Fruit fly (Drosophila melanogaster) whole organism, embryonic: Measurements from ENCODE around the gene Ugt37A2.

Source experiments
- BEAF-32 ChIP-seq: fragments of 200-800 bp; sonication (Bioruptor generic); optimal IDR thresholded peaks from 3 replicates; lab custom pipeline; 2017; ENCODE audit warnings: missing biosample characterization, missing genetic modification characterization, mild to moderate bottlenecking, moderate library complexity, missing genetic modification reagents
- CG11398 ChIP-seq: fragments of 200-800 bp; sonication (Bioruptor generic); optimal IDR thresholded peaks from 2 replicates; lab custom pipeline; 2016; ENCODE audit warnings: missing biosample characterization, missing genetic modification characterization
- CG11695 ChIP-seq: fragments of 200-800 bp; sonication (Bioruptor generic); IDR thresholded peaks from 3 replicates; pipeline ENCODE4 v1.3.6; 2022; ENCODE audit warnings: missing biosample characterization, missing genetic modification characterization
- CG12942 ChIP-seq: fragments of 200-800 bp; sonication (Bioruptor generic); optimal IDR thresholded peaks from 3 replicates; lab custom pipeline; 2016; ENCODE audit warnings: missing biosample characterization, missing genetic modification characterization
- CG14667 ChIP-seq: fragments of 200-800 bp; sonication (Bioruptor generic); IDR thresholded peaks from 2 replicates; pipeline ENCODE4 v1.3.6; 2022; ENCODE audit warnings: missing biosample characterization, missing genetic modification characterization
- CG15011 ChIP-seq: fragments of 200-800 bp; sonication (Bioruptor generic); optimal IDR thresholded peaks from 3 replicates; lab custom pipeline; 2018; ENCODE audit warnings: missing biosample characterization, mild to moderate bottlenecking, missing genetic modification characterization
- CG1603 ChIP-seq: fragments of 200-800 bp; sonication (Bioruptor generic); optimal IDR thresholded peaks from 2 replicates; lab custom pipeline; 2019; ENCODE audit warnings: missing biosample characterization, mild to moderate bottlenecking, missing genetic modification characterization, moderate library complexity
- CG17361 ChIP-seq: fragments of 200-800 bp; sonication (Bioruptor generic); IDR thresholded peaks from 3 replicates; pipeline ENCODE4 v1.3.6; 2022; ENCODE audit warnings: missing biosample characterization, missing genetic modification characterization
- CG17568 ChIP-seq: fragments of 200-800 bp; sonication (Bioruptor generic); optimal IDR thresholded peaks from 2 replicates; lab custom pipeline; 2018; ENCODE audit warnings: missing biosample characterization, mild to moderate bottlenecking, missing genetic modification characterization, moderate library complexity
- CG18764 ChIP-seq: fragments of 200-800 bp; sonication (Bioruptor generic); optimal IDR thresholded peaks from 3 replicates; lab custom pipeline; 2016; ENCODE audit warnings: missing biosample characterization, missing genetic modification characterization
- CG2129 ChIP-seq: fragments of 200-800 bp; sonication (Bioruptor generic); IDR thresholded peaks from 2 replicates; pipeline ENCODE4 v1.3.6; 2022; ENCODE audit warnings: missing biosample characterization, missing genetic modification characterization; ENCODE audit not compliant: partially characterized antibody
- CG34224 ChIP-seq: fragments of 200-800 bp; sonication (Bioruptor generic); IDR thresholded peaks from 3 replicates; pipeline ENCODE4 v1.3.6; 2022; ENCODE audit warnings: missing biosample characterization, missing genetic modification characterization; ENCODE audit not compliant: partially characterized antibody
- CG6765 ChIP-seq: fragments of 200-800 bp; sonication (Bioruptor generic); optimal IDR thresholded peaks from 3 replicates; lab custom pipeline; 2017; ENCODE audit warnings: missing biosample characterization, mild to moderate bottlenecking, missing genetic modification characterization
- CG7745 ChIP-seq: fragments of 200-800 bp; sonication (Bioruptor generic); optimal IDR thresholded peaks from 2 replicates; lab custom pipeline; 2018; ENCODE audit warnings: missing biosample characterization, mild to moderate bottlenecking, missing genetic modification characterization, moderate library complexity
- CG8478 ChIP-seq: fragments of >200 bp; optimal IDR thresholded peaks from 2 replicates; lab custom pipeline; 2018
- CG9876 ChIP-seq: fragments of 200-800 bp; sonication (Bioruptor generic); optimal IDR thresholded peaks from 2 replicates; lab custom pipeline; 2016; ENCODE audit warnings: missing biosample characterization, missing genetic modification characterization
- Dbx ChIP-seq: fragments of 200-800 bp; sonication (Bioruptor generic); IDR thresholded peaks from 3 replicates; pipeline ENCODE4 v1.3.6; 2022; ENCODE audit warnings: missing biosample characterization, missing genetic modification characterization
- Deaf1 ChIP-seq: fragments of 200-800 bp; optimal IDR thresholded peaks from 3 replicates; lab custom pipeline; 2019; ENCODE audit warnings: missing biosample characterization, mild to moderate bottlenecking, missing genetic modification characterization, moderate library complexity
- Dip2 ChIP-seq: fragments of 200-800 bp; sonication (Bioruptor generic); IDR thresholded peaks from 2 replicates; pipeline ENCODE4 v1.3.6; 2022; ENCODE audit warnings: missing biosample characterization, missing genetic modification characterization
- Doc3 ChIP-seq: fragments of 200-800 bp; sonication (Bioruptor generic); IDR thresholded peaks from 3 replicates; pipeline ENCODE4 v1.3.6; 2022; ENCODE audit warnings: missing biosample characterization, missing genetic modification characterization; ENCODE audit not compliant: partially characterized antibody
- Gug ChIP-seq: fragments of 200-800 bp; sonication (Bioruptor generic); IDR thresholded peaks from 4 replicates; pipeline ENCODE4 v1.3.6; 2022; ENCODE audit warnings: missing biosample characterization, missing genetic modification characterization
- HLHmδ ChIP-seq: fragments of 200-800 bp; sonication (Bioruptor generic); optimal IDR thresholded peaks from 2 replicates; lab custom pipeline; 2018; ENCODE audit warnings: missing biosample characterization, mild to moderate bottlenecking, missing genetic modification characterization, moderate library complexity
- Hsf ChIP-seq: fragments of 200-800 bp; sonication (Bioruptor generic); optimal IDR thresholded peaks from 3 replicates; lab custom pipeline; 2016; ENCODE audit warnings: missing biosample characterization, missing genetic modification characterization
- Lim3 ChIP-seq: fragments of 200-800 bp; sonication (Bioruptor generic); IDR thresholded peaks from 2 replicates; pipeline ENCODE4 v1.3.6; 2022; ENCODE audit warnings: missing biosample characterization, missing genetic modification characterization
- Myb ChIP-seq: fragments of 200-800 bp; sonication (Bioruptor generic); optimal IDR thresholded peaks from 2 replicates; lab custom pipeline; 2016; ENCODE audit warnings: missing biosample characterization, missing genetic modification characterization
- Pdp1 ChIP-seq, 2 experiments: fragments of 200-800 bp; sonication (Bioruptor generic); optimal IDR thresholded peaks; 3 replicates each; lab custom pipeline; 2016; ENCODE audit warnings: missing biosample characterization in 2 of 2, missing genetic modification characterization in 2 of 2, mild to moderate bottlenecking in 1 of 2, moderate library complexity in 1 of 2
- Sox100B ChIP-seq: fragments of 200-800 bp; sonication (Bioruptor generic); optimal IDR thresholded peaks from 3 replicates; lab custom pipeline; 2018; ENCODE audit warnings: missing biosample characterization, mild to moderate bottlenecking, missing genetic modification characterization
- Trl ChIP-seq, 3 experiments: fragments of >200 bp in 2 of 3; fragments of 200-800 bp in 1 of 3; sonication (Bioruptor generic) in 1 of 3; optimal IDR thresholded peaks; 2 replicates in 1 of 3; 3 replicates in 2 of 3; lab custom pipeline; 2016 to 2017; ENCODE audit warnings: missing biosample characterization in 1 of 3, missing genetic modification characterization in 1 of 3
- ac ChIP-seq: fragments of 200-800 bp; sonication (Bioruptor generic); optimal IDR thresholded peaks from 3 replicates; lab custom pipeline; 2017; ENCODE audit warnings: missing biosample characterization, mild to moderate bottlenecking, missing genetic modification characterization
- cad ChIP-seq: fragments of >200 bp; optimal IDR thresholded peaks from 2 replicates; lab custom pipeline; 2017; ENCODE audit warnings: missing biosample characterization, missing genetic modification characterization
- ci ChIP-seq: fragments of 200-800 bp; sonication (Bioruptor generic); IDR thresholded peaks from 3 replicates; pipeline ENCODE4 v1.3.6; 2022; ENCODE audit warnings: missing biosample characterization, missing genetic modification characterization
- dati ChIP-seq: fragments of 200-800 bp; sonication (Bioruptor generic); IDR thresholded peaks from 2 replicates; pipeline ENCODE4 v1.3.6; 2022; ENCODE audit warnings: missing biosample characterization, missing genetic modification characterization
- esg ChIP-seq: fragments of 200-800 bp; sonication (Bioruptor generic); conservative IDR thresholded peaks from 2 replicates; pipeline ENCODE4 v1.3.6; 2022; ENCODE audit warnings: missing biosample characterization, missing genetic modification characterization
- eyg ChIP-seq: fragments of 200-800 bp; sonication (Bioruptor generic); optimal IDR thresholded peaks from 3 replicates; lab custom pipeline; 2016; ENCODE audit warnings: missing biosample characterization, missing genetic modification characterization
- fd3F ChIP-seq: fragments of 200-800 bp; sonication (Bioruptor generic); optimal IDR thresholded peaks from 2 replicates; lab custom pipeline; 2018; ENCODE audit warnings: missing biosample characterization, mild to moderate bottlenecking, missing genetic modification characterization, moderate library complexity
- gcm ChIP-seq: fragments of 200-800 bp; sonication (Bioruptor generic); optimal IDR thresholded peaks from 2 replicates; lab custom pipeline; 2019; ENCODE audit warnings: missing biosample characterization, mild to moderate bottlenecking, missing genetic modification characterization, moderate library complexity
- gcm2 ChIP-seq: fragments of 200-800 bp; sonication (Bioruptor generic); optimal IDR thresholded peaks from 2 replicates; lab custom pipeline; 2016; ENCODE audit warnings: missing biosample characterization, missing genetic modification characterization
- grau ChIP-seq: fragments of 200-800 bp; optimal IDR thresholded peaks from 3 replicates; lab custom pipeline; 2019; ENCODE audit warnings: missing biosample characterization, mild to moderate bottlenecking, missing genetic modification characterization, moderate library complexity
- gsb ChIP-seq: fragments of 200-800 bp; sonication (Bioruptor generic); IDR thresholded peaks from 2 replicates; pipeline ENCODE4 v1.3.6; 2022; ENCODE audit warnings: missing biosample characterization, missing genetic modification characterization
- jigr1 ChIP-seq: fragments of 200-800 bp; sonication (Bioruptor generic); IDR thresholded peaks from 3 replicates; pipeline ENCODE4 v1.3.6; 2022; ENCODE audit warnings: missing biosample characterization, missing genetic modification characterization
- jumu ChIP-seq: fragments of 200-800 bp; sonication (Bioruptor generic); optimal IDR thresholded peaks from 3 replicates; lab custom pipeline; 2016; ENCODE audit warnings: missing biosample characterization, missing genetic modification characterization
- lab ChIP-seq: fragments of 200-800 bp; sonication (Bioruptor generic); optimal IDR thresholded peaks from 3 replicates; lab custom pipeline; 2017; ENCODE audit warnings: missing biosample characterization, missing genetic modification characterization, mild to moderate bottlenecking, moderate library complexity, missing genetic modification reagents
- mirr ChIP-seq: fragments of 200-800 bp; sonication (Bioruptor generic); optimal IDR thresholded peaks from 3 replicates; lab custom pipeline; 2018; ENCODE audit warnings: missing biosample characterization, mild to moderate bottlenecking, missing genetic modification characterization
- nerfin-2 ChIP-seq: fragments of 200-800 bp; sonication (Bioruptor generic); IDR thresholded peaks from 2 replicates; pipeline ENCODE4 v1.3.6; 2022; ENCODE audit warnings: missing biosample characterization, missing genetic modification characterization; ENCODE audit not compliant: partially characterized antibody
- phol ChIP-seq: fragments of 200-800 bp; sonication (Bioruptor generic); optimal IDR thresholded peaks from 3 replicates; lab custom pipeline; 2018; ENCODE audit warnings: missing biosample characterization, mild to moderate bottlenecking, missing genetic modification characterization, moderate library complexity
- pita ChIP-seq: fragments of 200-800 bp; sonication (Bioruptor generic); optimal IDR thresholded peaks from 2 replicates; lab custom pipeline; 2017; ENCODE audit warnings: missing biosample characterization, mild to moderate bottlenecking, missing genetic modification characterization
- ro ChIP-seq: fragments of 200-800 bp; sonication (Bioruptor generic); IDR thresholded peaks from 2 replicates; pipeline ENCODE4 v1.3.6; 2022; ENCODE audit warnings: missing biosample characterization, missing genetic modification characterization
- sens-2 ChIP-seq: fragments of 200-800 bp; sonication (Bioruptor generic); IDR thresholded peaks from 2 replicates; pipeline ENCODE4 v1.3.6; 2022; ENCODE audit warnings: missing biosample characterization, missing genetic modification characterization
- tll ChIP-seq, 2 experiments: fragments of 200-800 bp in 1 of 2; fragments of >200 bp in 1 of 2; sonication (Bioruptor generic) in 1 of 2; optimal IDR thresholded peaks; 2 replicates each; lab custom pipeline; 2017 to 2019; ENCODE audit warnings: missing biosample characterization in 2 of 2, missing genetic modification characterization in 2 of 2, mild to moderate bottlenecking in 1 of 2, moderate library complexity in 1 of 2
- vvl ChIP-seq: fragments of 200-800 bp; sonication (Bioruptor generic); IDR thresholded peaks from 2 replicates; pipeline ENCODE4 v1.3.6; 2022; ENCODE audit warnings: missing biosample characterization, missing genetic modification characterization
- zen2 ChIP-seq: fragments of 200-800 bp; sonication (Bioruptor generic); IDR thresholded peaks from 3 replicates; pipeline ENCODE4 v1.3.6; 2022; ENCODE audit warnings: missing biosample characterization, missing genetic modification characterization; ENCODE audit not compliant: partially characterized antibody

Gene Ugt37A2

DNA sequence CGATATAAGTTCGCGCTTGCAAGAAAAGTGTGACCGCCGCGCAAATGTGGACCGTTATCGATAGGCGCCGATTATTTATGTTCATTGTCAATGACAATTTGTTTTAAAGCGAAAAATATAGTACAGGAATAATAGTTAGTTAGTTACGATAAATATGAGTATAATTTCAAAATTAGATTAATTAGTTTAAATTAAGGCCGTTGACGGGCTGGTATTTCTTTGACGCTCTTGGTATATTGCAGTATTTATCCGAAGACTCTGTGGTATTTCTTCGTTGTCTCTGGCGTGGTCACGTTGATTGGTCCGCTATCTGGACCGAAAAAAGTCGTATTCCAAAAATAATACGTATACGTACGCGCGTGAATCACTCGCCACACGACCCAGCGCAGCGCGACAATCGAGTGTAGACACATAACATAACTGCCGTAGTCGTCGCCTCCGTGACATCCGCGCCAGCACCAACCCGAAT lies 41.8 kb upstream of the Ugt37A2 start (continued):
- TF ChIP-seq Myb (peak; percentile 47), Deaf1 (tag; lab: Kevin White, UChicago) (no peak), Dip2 (GFP tag; lab: Robert Waterston, UW) (no peak), ci (GFP tag; lab: Robert Waterston, UW) (no peak), CG17568 (GFP tag; lab: Kevin White, UChicago) (no peak), grau (tag; lab: Kevin White, UChicago) (peak; percentile 21), Lim3 (GFP tag; lab: Robert Waterston, UW) (no peak), CG9876 (GFP tag; lab: Kevin White, UChicago) (no peak), ac (GFP tag; lab: Kevin White, UChicago) (no peak), CG7745 (tag; lab: Kevin White, UChicago) (no peak), dati (GFP tag; lab: Robert Waterston, UW) (no peak), tll (GFP tag; optimal IDR thresholded peaks at IDR 0.05; lab: Kevin White, UChicago) (peak in 1 of 2 experiments; percentile 2), BEAF-32 (GFP tag; lab: Kevin White, UChicago) (peak; percentile 78), jumu (GFP tag; lab: Kevin White, UChicago) (no peak), Hsf (no peak), CG11398 (GFP tag; lab: Kevin White, UChicago) (no peak), pita (GFP tag; lab: Kevin White, UChicago) (no peak), gcm2 (no peak), cad (no peak), fd3F (GFP tag; lab: Kevin White, UChicago) (no peak), jigr1 (no peak), gcm (GFP tag; lab: Kevin White, UChicago) (no peak), esg (no peak), nerfin-2 (GFP tag; lab: Robert Waterston, UW) (no peak), lab (no peak), CG17361 (GFP tag; lab: Robert Waterston, UW) (peak; percentile 23; the same call in 1 of the 3 replicates), CG18764 (GFP tag; lab: Kevin White, UChicago) (no peak), Trl (optimal IDR thresholded peaks at IDR 0.05; lab: Kevin White, UChicago) (no peak), Trl (GFP tag; optimal IDR thresholded peaks at IDR 0.05; lab: Kevin White, UChicago) (no peak), zen2 (GFP tag; lab: Robert Waterston, UW) (no peak), CG12942 (GFP tag; lab: Kevin White, UChicago) (no peak), gsb (no peak), sens-2 (GFP tag; lab: Robert Waterston, UW) (no peak), CG34224 (GFP tag; lab: Robert Waterston, UW) (peak; percentile 51; the same call in 2 of the 3 replicates), Doc3 (GFP tag; lab: Robert Waterston, UW) (peak; percentile 50; the same call in 1 of the 3 replicates), mirr (GFP tag; lab: Kevin White, UChicago) (no peak), CG15011 (GFP tag; lab: Kevin White, UChicago) (no peak), CG11695 (GFP tag; lab: Robert Waterston, UW) (no peak), Pdp1 (GFP tag; optimal IDR thresholded peaks at IDR 0.05; lab: Kevin White, UChicago) (peak in 1 of 2 experiments; percentile 50), Dbx (GFP tag; lab: Robert Waterston, UW) (no peak; the same call in 2 of the 3 replicates), phol (peak; percentile 40), CG1603 (tag; lab: Kevin White, UChicago) (no peak), HLHmδ (GFP tag; lab: Kevin White, UChicago) (peak; percentile 50), CG8478 (no peak), ro (GFP tag; lab: Robert Waterston, UW) (no peak), CG14667 (GFP tag; lab: Robert Waterston, UW) (no peak), vvl (GFP tag; lab: Robert Waterston, UW) (no peak), CG2129 (GFP tag; lab: Robert Waterston, UW) (no peak), Gug (GFP tag; lab: Robert Waterston, UW) (no peak), Sox100B (no peak), CG6765 (GFP tag; lab: Kevin White, UChicago) (no peak), eyg (GFP tag; lab: Kevin White, UChicago) (no peak)
